Worm (Caenorhabditis elegans) whole organism, L4 larva: ENCODE measurements around the gene T28C12.1.

Source experiments
- F10B5.3 ChIP-seq: sonication (generic microtip); optimal IDR thresholded peaks from 2 replicates; lab custom pipeline; 2016; ENCODE audit warnings: mild to moderate bottlenecking, missing genetic modification characterization, missing compliant biosample characterization
- F26F4.8 ChIP-seq: fragments of 200-800 bp; sonication (Bioruptor generic); conservative IDR thresholded peaks from 2 replicates; pipeline ENCODE4 v1.3.6; 2022; ENCODE audit warnings: missing genetic modification characterization, missing compliant biosample characterization
- Y105C5A.15 ChIP-seq: fragments of 200-800 bp; sonication (Bioruptor generic); IDR thresholded peaks from 2 replicates; pipeline ENCODE4 v1.3.6; 2022; ENCODE audit warnings: missing genetic modification characterization, missing compliant biosample characterization
- Y5F2A.4 ChIP-seq: fragments of 200-800 bp; sonication (Bioruptor generic); optimal IDR thresholded peaks from 2 replicates; lab custom pipeline; 2018; ENCODE audit warnings: mild to moderate bottlenecking, missing genetic modification characterization, missing compliant biosample characterization
- ZK546.5 ChIP-seq, 2 experiments: sonication (generic microtip); optimal IDR thresholded peaks; 2 replicates each; lab custom pipeline; 2017; ENCODE audit warnings: missing biosample characterization in 2 of 2, missing genetic modification characterization in 2 of 2
- aha-1 ChIP-seq: fragments of 150-350 bp; peaks from one replicate; lab custom pipeline; 2014; ENCODE audit warnings: missing biosample characterization, missing genetic modification characterization
- aly-2 ChIP-seq: sonication (generic microtip); optimal IDR thresholded peaks from 2 replicates; lab custom pipeline; 2018; ENCODE audit warnings: missing biosample characterization, missing genetic modification characterization
- arid-1 ChIP-seq: fragments of 200-800 bp; sonication (Bioruptor generic); conservative IDR thresholded peaks from 2 replicates; pipeline ENCODE4 v1.3.6; 2022; ENCODE audit warnings: missing genetic modification reagents, missing genetic modification characterization, missing compliant biosample characterization
- ceh-28 ChIP-seq: fragments of 150-350 bp; optimal IDR thresholded peaks from 2 replicates; lab custom pipeline; 2014; ENCODE audit warnings: missing biosample characterization, missing genetic modification reagents, missing genetic modification characterization
- ceh-32 ChIP-seq: sonication (generic microtip); optimal IDR thresholded peaks from 2 replicates; lab custom pipeline; 2016; ENCODE audit warnings: mild to moderate bottlenecking, missing genetic modification characterization, missing compliant biosample characterization; ENCODE audit not compliant: poor library complexity
- ceh-44 ChIP-seq: fragments of 200-800 bp; sonication (Bioruptor generic); IDR thresholded peaks from 2 replicates; pipeline ENCODE4 v1.3.6; 2022; ENCODE audit warnings: missing genetic modification reagents, missing genetic modification characterization, missing compliant biosample characterization
- cey-2 ChIP-seq: sonication (generic microtip); optimal IDR thresholded peaks from 3 replicates; lab custom pipeline; 2017; ENCODE audit warnings: missing genetic modification characterization, mild to moderate bottlenecking, missing compliant biosample characterization, antibody characterized with exemption, borderline replicate concordance; ENCODE audit not compliant: insufficient read depth
- ctbp-1 ChIP-seq: fragments of 200-800 bp; sonication (Bioruptor generic); IDR thresholded peaks from 2 replicates; pipeline ENCODE4 v1.3.6; 2022; ENCODE audit warnings: missing genetic modification reagents, missing genetic modification characterization, missing compliant biosample characterization
- daf-12 ChIP-seq: fragments of 150-350 bp; optimal IDR thresholded peaks from 2 replicates; lab custom pipeline; 2014; ENCODE audit warnings: missing biosample characterization, missing genetic modification reagents, missing genetic modification characterization
- daf-16 ChIP-seq, 3 experiments: sonication (generic microtip); optimal IDR thresholded peaks; 2 replicates each; lab custom pipeline; 2016 to 2017; ENCODE audit warnings: missing genetic modification characterization in 3 of 3, missing genetic modification reagents in 3 of 3, mild to moderate bottlenecking in 2 of 3, missing compliant biosample characterization in 2 of 3, missing biosample characterization in 1 of 3, moderate library complexity in 1 of 3
- daf-19 ChIP-seq: fragments of 200-800 bp; sonication (Bioruptor generic); conservative IDR thresholded peaks from 2 replicates; pipeline ENCODE4 v1.3.6; 2022; ENCODE audit warnings: missing genetic modification characterization, missing compliant biosample characterization
- daf-8 ChIP-seq: fragments of 200-800 bp; sonication (Bioruptor generic); IDR thresholded peaks from 2 replicates; pipeline ENCODE4 v1.3.6; 2022; ENCODE audit warnings: missing genetic modification characterization, missing compliant biosample characterization
- dmd-6 ChIP-seq: fragments of 200-800 bp; sonication (Bioruptor generic); IDR thresholded peaks from 2 replicates; pipeline ENCODE4 v1.3.6; 2022; ENCODE audit warnings: missing genetic modification reagents, missing genetic modification characterization, missing compliant biosample characterization
- dmd-9 ChIP-seq: fragments of 200-800 bp; sonication (Bioruptor generic); IDR thresholded peaks from 2 replicates; pipeline ENCODE4 v1.3.6; 2022; ENCODE audit warnings: missing genetic modification reagents, missing genetic modification characterization, missing compliant biosample characterization
- dpl-1 ChIP-seq: fragments of 150-350 bp; optimal IDR thresholded peaks from 2 replicates; lab custom pipeline; 2014; ENCODE audit warnings: missing biosample characterization, missing genetic modification reagents, missing genetic modification characterization
- duxl-1 ChIP-seq: sonication (generic microtip); optimal IDR thresholded peaks from 2 replicates; lab custom pipeline; 2016; ENCODE audit warnings: mild to moderate bottlenecking, missing genetic modification characterization, moderate library complexity, missing compliant biosample characterization; ENCODE audit not compliant: poor library complexity
- dve-1 ChIP-seq: sonication (generic microtip); optimal IDR thresholded peaks from 2 replicates; lab custom pipeline; 2017; ENCODE audit warnings: antibody characterized with exemption, mild to moderate bottlenecking, missing genetic modification characterization, missing compliant biosample characterization; ENCODE audit not compliant: insufficient read depth
- egl-43 ChIP-seq: fragments of 200-800 bp; sonication (Bioruptor generic); IDR thresholded peaks from 2 replicates; pipeline ENCODE4 v1.3.6; 2022; ENCODE audit warnings: missing genetic modification reagents, missing genetic modification characterization, missing compliant biosample characterization
- hif-1 ChIP-seq, 2 experiments: sonication (generic microtip); optimal IDR thresholded peaks; 2 replicates each; lab custom pipeline; 2016 to 2017; ENCODE audit warnings: missing compliant biosample characterization in 2 of 2, missing genetic modification characterization in 2 of 2, missing genetic modification reagents in 2 of 2, missing genotype in 2 of 2, mild to moderate bottlenecking in 1 of 2
- hlh-11 ChIP-seq: fragments of 200-800 bp; sonication (Bioruptor generic); optimal IDR thresholded peaks from 2 replicates; lab custom pipeline; 2018; ENCODE audit warnings: mild to moderate bottlenecking, missing genetic modification characterization, missing compliant biosample characterization
- hlh-30 ChIP-seq: sonication (generic microtip); optimal IDR thresholded peaks from 2 replicates; lab custom pipeline; 2017; ENCODE audit warnings: antibody characterized with exemption, mild to moderate bottlenecking, missing genetic modification characterization, missing compliant biosample characterization; ENCODE audit not compliant: insufficient read depth
- hmg-1.1 ChIP-seq: fragments of 200-800 bp; sonication (Bioruptor generic); IDR thresholded peaks from 2 replicates; pipeline ENCODE4 v1.3.6; 2022; ENCODE audit warnings: missing genetic modification reagents, missing genetic modification characterization, missing compliant biosample characterization
- jun-1 ChIP-seq: fragments of 150-350 bp; optimal IDR thresholded peaks from 2 replicates; lab custom pipeline; 2014; ENCODE audit warnings: missing biosample characterization, missing genetic modification reagents, missing genetic modification characterization
- lin-1 ChIP-seq: fragments of 200-800 bp; sonication (Bioruptor generic); IDR thresholded peaks from 2 replicates; pipeline ENCODE4 v1.3.6; 2022; ENCODE audit warnings: missing genetic modification reagents, missing genetic modification characterization, missing compliant biosample characterization
- lin-29 ChIP-seq: fragments of 200-800 bp; sonication (Bioruptor generic); IDR thresholded peaks from 2 replicates; pipeline ENCODE4 v1.3.6; 2022; ENCODE audit warnings: missing genetic modification reagents, missing genetic modification characterization, missing compliant biosample characterization
- lsy-2 ChIP-seq, 2 experiments: fragments of 150-350 bp in 1 of 2; sonication (generic microtip) in 1 of 2; optimal IDR thresholded peaks; 2 replicates each; lab custom pipeline; 2014 to 2017; ENCODE audit warnings: missing biosample characterization in 2 of 2, missing genetic modification characterization in 2 of 2
- mdt-29 ChIP-seq: fragments of 200-800 bp; sonication (Bioruptor generic); IDR thresholded peaks from 2 replicates; pipeline ENCODE4 v1.3.6; 2022; ENCODE audit warnings: missing genetic modification reagents, missing genetic modification characterization, missing compliant biosample characterization
- mep-1 ChIP-seq: fragments of 150-350 bp; sonication (generic microtip); optimal IDR thresholded peaks from 3 replicates; lab custom pipeline; 2014; ENCODE audit warnings: missing biosample characterization, missing genetic modification characterization
- mes-2 ChIP-seq: sonication (generic microtip); optimal IDR thresholded peaks from 2 replicates; lab custom pipeline; 2016; ENCODE audit warnings: missing genotype, mild to moderate bottlenecking, missing genetic modification characterization, missing compliant biosample characterization; ENCODE audit not compliant: poor library complexity, severe bottlenecking
- nhr-10 ChIP-seq: fragments of 150-350 bp; optimal IDR thresholded peaks from 2 replicates; lab custom pipeline; 2014; ENCODE audit warnings: missing biosample characterization, missing genetic modification characterization
- nhr-111 ChIP-seq: fragments of 200-800 bp; sonication (Bioruptor generic); optimal IDR thresholded peaks from 2 replicates; lab custom pipeline; 2018; ENCODE audit warnings: mild to moderate bottlenecking, missing genetic modification characterization, missing compliant biosample characterization
- nhr-28 ChIP-seq: fragments of 150-350 bp; optimal IDR thresholded peaks from 2 replicates; lab custom pipeline; 2014; ENCODE audit warnings: missing biosample characterization, missing genetic modification characterization
- nhr-42 ChIP-seq: fragments of 200-800 bp; sonication (Bioruptor generic); IDR thresholded peaks from 2 replicates; pipeline ENCODE4 v1.3.6; 2022; ENCODE audit warnings: missing genetic modification characterization, missing compliant biosample characterization
- nhr-77 ChIP-seq: fragments of 150-350 bp; optimal IDR thresholded peaks from 2 replicates; lab custom pipeline; 2014; ENCODE audit warnings: missing biosample characterization, missing genetic modification characterization
- pqm-1 ChIP-seq: sonication (generic microtip); optimal IDR thresholded peaks from 2 replicates; lab custom pipeline; 2017; ENCODE audit warnings: missing biosample characterization, missing genetic modification characterization
- rbr-2 ChIP-seq: sonication (generic microtip); optimal IDR thresholded peaks from 2 replicates; lab custom pipeline; 2016; ENCODE audit warnings: missing genotype, missing genetic modification characterization, missing compliant biosample characterization
- saeg-2 ChIP-seq: fragments of 200-800 bp; sonication (Bioruptor generic); IDR thresholded peaks from 2 replicates; pipeline ENCODE4 v1.3.6; 2022; ENCODE audit warnings: missing genetic modification reagents, missing genetic modification characterization, missing compliant biosample characterization
- set-16 ChIP-seq: fragments of 200-800 bp; sonication (Bioruptor generic); IDR thresholded peaks from 2 replicates; pipeline ENCODE4 v1.3.6; 2022; ENCODE audit warnings: missing genetic modification reagents, missing genetic modification characterization, missing compliant biosample characterization
- skn-1 ChIP-seq: fragments of 150-350 bp; optimal IDR thresholded peaks from 2 replicates; lab custom pipeline; 2014; ENCODE audit warnings: missing biosample characterization, missing genetic modification characterization
- snpc-1.2 ChIP-seq: fragments of 200-800 bp; sonication (Bioruptor generic); IDR thresholded peaks from 2 replicates; pipeline ENCODE4 v1.3.6; 2022; ENCODE audit warnings: missing genetic modification reagents, missing genetic modification characterization, missing compliant biosample characterization
- snpc-4 ChIP-seq: fragments of 150-350 bp; optimal IDR thresholded peaks from 2 replicates; lab custom pipeline; 2014; ENCODE audit warnings: missing biosample characterization, missing genetic modification characterization
- spr-3 ChIP-seq: fragments of 200-800 bp; sonication (Bioruptor generic); optimal IDR thresholded peaks from 2 replicates; lab custom pipeline; 2018; ENCODE audit warnings: mild to moderate bottlenecking, missing genetic modification characterization, missing compliant biosample characterization
- unc-39 ChIP-seq: sonication (generic microtip); optimal IDR thresholded peaks from 2 replicates; lab custom pipeline; 2017; ENCODE audit warnings: missing biosample characterization, missing genetic modification characterization
- zag-1 ChIP-seq: fragments of 150-350 bp; optimal IDR thresholded peaks from 2 replicates; lab custom pipeline; 2014; ENCODE audit warnings: missing biosample characterization, missing genetic modification characterization
- zfp-2 ChIP-seq: sonication (generic microtip); optimal IDR thresholded peaks from 2 replicates; lab custom pipeline; 2016; ENCODE audit warnings: mild to moderate bottlenecking, missing genetic modification characterization, missing compliant biosample characterization
- zip-2 ChIP-seq: fragments of 150-350 bp; optimal IDR thresholded peaks from 2 replicates; lab custom pipeline; 2014; ENCODE audit warnings: missing biosample characterization, missing genetic modification characterization
- ztf-7 ChIP-seq: fragments of 150-350 bp; optimal IDR thresholded peaks from 2 replicates; lab custom pipeline; 2014; ENCODE audit warnings: missing biosample characterization, missing genetic modification characterization

Gene T28C12.1

DNA sequence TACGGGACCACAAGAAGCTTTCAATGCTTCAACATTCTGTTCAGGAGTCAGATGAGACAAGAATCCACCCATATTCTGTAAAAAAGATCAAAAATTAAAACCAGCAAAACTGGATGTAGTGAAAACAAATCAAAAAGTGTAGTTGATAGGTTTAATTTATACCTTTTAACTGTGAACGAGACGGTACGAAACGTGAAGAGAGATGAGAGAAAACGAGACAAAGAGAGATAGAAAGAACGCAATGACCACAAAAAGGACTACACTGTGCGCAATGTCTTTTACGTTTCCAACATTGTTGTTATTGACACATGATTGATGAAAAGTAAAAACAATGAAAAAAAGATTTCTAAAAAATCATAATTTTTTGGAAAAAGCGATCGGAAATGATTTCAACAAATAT, 33.9 kb downstream of the T28C12.1 start, which contains the start of gene cest-33:
cest-33 (minus strand) TSS at position 75 of the 400 bp plus-strand sequence.
- no peak for TF ChIP-seq snpc-4 (tag; lab: Kevin White, UChicago)
- no peak for TF ChIP-seq F26F4.8 (GFP tag; lab: Robert Waterston, UW)
- no peak for TF ChIP-seq hif-1 (tag; optimal IDR thresholded peaks at IDR 0.05; lab: Kevin White, UChicago)
- TF ChIP-seq daf-19 (GFP tag; lab: Robert Waterston, UW): no peak
- TF ChIP-seq ZK546.5 (tag; optimal IDR thresholded peaks at IDR 0.05; lab: Kevin White, UChicago): no peak
- TF ChIP-seq dmd-6 (GFP tag; lab: Robert Waterston, UW): peak; percentile 35
- TF ChIP-seq hlh-30: peak; percentile 20
- peak; percentile 12 for TF ChIP-seq mes-2 (tag; lab: Kevin White, UChicago)
- TF ChIP-seq rbr-2 (tag; lab: Kevin White, UChicago): no peak
- TF ChIP-seq ceh-28 (tag; lab: Kevin White, UChicago): no peak
- TF ChIP-seq daf-12 (tag; lab: Kevin White, UChicago): no peak
- TF ChIP-seq unc-39: no peak
- TF ChIP-seq zip-2 (tag; lab: Kevin White, UChicago): no peak
- no peak for TF ChIP-seq aly-2 (tag; lab: Kevin White, UChicago)
- TF ChIP-seq spr-3 (GFP tag; lab: Kevin White, UChicago): no peak
- TF ChIP-seq daf-8: no peak
- no peak for TF ChIP-seq jun-1 (tag; lab: Kevin White, UChicago)
- TF ChIP-seq cey-2 (tag; lab: Kevin White, UChicago): peak; percentile 58
- no peak for TF ChIP-seq Y5F2A.4 (GFP tag; lab: Kevin White, UChicago)
- no peak for TF ChIP-seq aha-1 (tag; lab: Kevin White, UChicago)
- no peak for TF ChIP-seq ceh-44 (GFP tag; lab: Robert Waterston, UW)
- TF ChIP-seq saeg-2 (GFP tag; lab: Robert Waterston, UW): no peak
- TF ChIP-seq nhr-28: peak; percentile 99
- no peak for TF ChIP-seq ztf-7 (tag; lab: Kevin White, UChicago)
- no peak for TF ChIP-seq skn-1 (tag; lab: Kevin White, UChicago)
- no peak for TF ChIP-seq pqm-1 (tag; lab: Kevin White, UChicago)
- TF ChIP-seq dve-1 (tag; lab: Kevin White, UChicago): peak; percentile 36
- TF ChIP-seq nhr-111 (GFP tag; lab: Kevin White, UChicago): no peak
- TF ChIP-seq nhr-77 (tag; lab: Kevin White, UChicago): peak; percentile 4
- TF ChIP-seq mep-1 (tag; lab: Kevin White, UChicago): peak; percentile 4
- no peak for TF ChIP-seq dmd-9
- TF ChIP-seq daf-16 (GFP tag; optimal IDR thresholded peaks at IDR 0.05; lab: Kevin White, UChicago): no peak
- TF ChIP-seq daf-16 (tag; optimal IDR thresholded peaks at IDR 0.05; lab: Kevin White, UChicago): peak; percentile 55
- no peak for TF ChIP-seq snpc-1.2
- TF ChIP-seq lin-1: no peak
- TF ChIP-seq egl-43 (GFP tag; lab: Robert Waterston, UW): no peak
- TF ChIP-seq hlh-11 (tag; lab: Kevin White, UChicago): peak; percentile 17
- TF ChIP-seq zfp-2 (tag; lab: Kevin White, UChicago): no peak
- TF ChIP-seq duxl-1 (tag; lab: Kevin White, UChicago): no peak
- TF ChIP-seq Y105C5A.15 (GFP tag; lab: Robert Waterston, UW): no peak
- no peak for TF ChIP-seq ctbp-1 (GFP tag; lab: Robert Waterston, UW)
- no peak for TF ChIP-seq set-16 (GFP tag; lab: Robert Waterston, UW)
- TF ChIP-seq nhr-42 (GFP tag; lab: Robert Waterston, UW): no peak
- TF ChIP-seq hmg-1.1 (GFP tag; lab: Robert Waterston, UW): no peak
- TF ChIP-seq lin-29 (GFP tag; lab: Robert Waterston, UW): no peak
- no peak for TF ChIP-seq zag-1 (tag; lab: Kevin White, UChicago)
- no peak for TF ChIP-seq arid-1 (GFP tag; lab: Robert Waterston, UW)
- TF ChIP-seq nhr-10 (tag; lab: Kevin White, UChicago): no peak
- no peak for TF ChIP-seq lsy-2 (tag; optimal IDR thresholded peaks at IDR 0.05; lab: Kevin White, UChicago)
- TF ChIP-seq mdt-29: no peak
- no peak for TF ChIP-seq dpl-1 (GFP tag; lab: Kevin White, UChicago)
- TF ChIP-seq ceh-32 (tag; lab: Kevin White, UChicago): no peak
- TF ChIP-seq F10B5.3 (tag; lab: Kevin White, UChicago): no peak
